Worm (Caenorhabditis elegans) whole organism, L4 larva: ENCODE measurements around the gene T28C12.15.

Experiments used
- ama-1 ChIP-seq: fragments of 150-350 bp; optimal IDR thresholded peaks from 2 replicates; lab custom pipeline; 2014; ENCODE audit warnings: inconsistent platforms, mixed read lengths
- dve-1 ChIP-seq: sonication (generic microtip); optimal IDR thresholded peaks from 2 replicates; lab custom pipeline; 2017; ENCODE audit warnings: antibody characterized with exemption, mild to moderate bottlenecking, missing genetic modification characterization, missing compliant biosample characterization; ENCODE audit not compliant: insufficient read depth
- spr-1 ChIP-seq: sonication (generic microtip); optimal IDR thresholded peaks from 2 replicates; lab custom pipeline; 2016; ENCODE audit warnings: mild to moderate bottlenecking, missing genetic modification characterization, missing compliant biosample characterization
- unc-62 ChIP-seq, 3 experiments: fragments of 150-350 bp in 1 of 3; sonication (generic microtip); optimal IDR thresholded peaks in 2 of 3; peaks in 1 of 3; 1 replicate in 1 of 3; 2 replicates in 2 of 3; lab custom pipeline; 2014 to 2017; ENCODE audit warnings: missing biosample characterization in 3 of 3, missing genetic modification characterization in 3 of 3, missing genetic modification reagents in 3 of 3, missing genotype in 1 of 3
- zag-1 ChIP-seq: fragments of 150-350 bp; optimal IDR thresholded peaks from 2 replicates; lab custom pipeline; 2014; ENCODE audit warnings: missing biosample characterization, missing genetic modification characterization

DNA sequence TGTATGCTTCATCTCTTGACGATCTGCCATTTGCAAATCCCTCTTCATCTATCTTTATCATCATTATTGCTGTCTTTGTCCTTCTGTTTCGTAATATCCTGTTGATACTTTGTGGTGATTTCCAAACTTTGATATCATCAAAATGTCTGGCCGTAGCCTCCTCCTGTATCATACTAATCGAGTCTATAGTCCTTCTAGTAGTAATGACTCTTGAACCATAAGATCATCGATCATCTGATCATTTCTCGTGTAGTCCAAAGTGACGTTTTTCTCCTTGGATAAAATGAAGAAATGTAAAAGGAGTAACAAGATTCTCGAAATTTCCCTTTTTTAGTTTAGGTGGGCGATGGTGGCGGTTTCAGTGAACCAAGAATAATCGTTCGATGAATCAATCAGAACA is 2.2 kb downstream of the T28C12.15 start:
- TF ChIP-seq dve-1 (tag; lab: Kevin White, UChicago) = no peak
- no peak for TF ChIP-seq ama-1
- TF ChIP-seq spr-1 (tag; lab: Kevin White, UChicago) = no peak
- TF ChIP-seq unc-62 (GFP tag; optimal IDR thresholded peaks at IDR 0.05 in 1 of 2; lab: Kevin White, UChicago) = no peak
- TF ChIP-seq unc-62 (tag; optimal IDR thresholded peaks at IDR 0.05; lab: Kevin White, UChicago) = no peak
- no peak for TF ChIP-seq zag-1 (tag; lab: Kevin White, UChicago)
